Worm (Caenorhabditis elegans): Measurements from ENCODE around the gene K08B12.3.

- no peak for TF ChIP-seq nhr-6 (tag; optimal IDR thresholded peaks at IDR 0.05)
- TF ChIP-seq skn-1 (tag; optimal IDR thresholded peaks at IDR 0.05) = no peak
- TF ChIP-seq nhr-12 (tag; optimal IDR thresholded peaks at IDR 0.05) = no peak
- no peak for TF ChIP-seq unc-39 (tag; optimal IDR thresholded peaks at IDR 0.05)
- no peak for TF ChIP-seq sma-3 (GFP tag; optimal IDR thresholded peaks at IDR 0.05)
- TF ChIP-seq elt-3 (tag; optimal IDR thresholded peaks at IDR 0.05) = no peak
- no peak for TF ChIP-seq ztf-11 (tag; optimal IDR thresholded peaks at IDR 0.05)
- no peak for TF ChIP-seq mdl-1 (tag; optimal IDR thresholded peaks at IDR 0.05)
- no peak for TF ChIP-seq ceh-16 (tag; optimal IDR thresholded peaks at IDR 0.05)
- no peak for TF ChIP-seq aly-2 (tag; optimal IDR thresholded peaks at IDR 0.05)
- TF ChIP-seq nhr-25 (tag; optimal IDR thresholded peaks at IDR 0.05) = no peak
- no peak for TF ChIP-seq R02D3.7 (tag; optimal IDR thresholded peaks at IDR 0.05)
Measured at ce11 chrV:6243260-6243659, 8.3 kb downstream of the K08B12.3 start.
